Worm (Caenorhabditis elegans): ENCODE results near the gene ZK637.4.

ce11 chrIII:8904044-8904443, 10.5 kb downstream of the ZK637.4 start, which contains the start of gene lin-9:
- TF ChIP-seq elt-1 (tag; optimal IDR thresholded peaks at IDR 0.05; ENCODE audit: borderline replicate concordance, insufficient read depth) (no peak), lsy-2 (tag; optimal IDR thresholded peaks at IDR 0.05) (peak; percentile 99), snpc-4 (tag; optimal IDR thresholded peaks at IDR 0.05) (no peak), nhr-76 (tag; optimal IDR thresholded peaks at IDR 0.05) (no peak), drap-1 (GFP tag; optimal IDR thresholded peaks at IDR 0.05) (peak; percentile 67), nhr-2 (tag; optimal IDR thresholded peaks at IDR 0.05) (no peak), mep-1 (tag; optimal IDR thresholded peaks at IDR 0.05) (peak; percentile 89), M03D4.4 (tag; optimal IDR thresholded peaks at IDR 0.05) (peak; percentile 26), unc-62 (GFP tag; optimal IDR thresholded peaks at IDR 0.05) (peak; percentile 61), unc-39 (tag; optimal IDR thresholded peaks at IDR 0.05) (no peak), blmp-1 (tag; optimal IDR thresholded peaks at IDR 0.05) (peak; percentile 43), elt-3 (tag; optimal IDR thresholded peaks at IDR 0.05) (peak; percentile 62)

Data from whole organism, mixed stage, embryonic.